Worm (Caenorhabditis elegans): ENCODE data around the gene srsx-24.

srsx-24 gene

DNA sequence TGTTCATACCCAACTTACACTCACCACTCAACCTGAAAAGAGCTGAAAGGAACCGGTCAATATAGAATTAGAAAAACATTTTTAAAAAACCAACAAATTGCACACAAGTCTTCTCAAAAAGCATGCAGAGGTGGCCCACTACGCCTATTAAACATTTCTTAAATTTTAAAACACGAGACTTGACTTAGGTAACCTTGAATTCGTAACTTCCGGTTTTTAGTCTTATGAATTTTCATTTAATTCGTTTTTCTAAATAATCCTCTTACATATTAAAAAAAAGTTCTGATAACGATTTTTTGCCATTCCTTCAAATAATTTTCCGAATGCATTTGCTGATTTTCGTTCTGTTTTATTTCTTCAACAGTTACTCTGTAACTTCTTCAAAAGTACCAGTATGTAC is 51.2 kb downstream of the srsx-24 start, which contains the start of gene clec-7:
clec-7 (plus strand) TSS at position 301 of the 400 bp plus-strand sequence.
- no peak for TF ChIP-seq lin-15B (tag; optimal IDR thresholded peaks at IDR 0.05)
- TF ChIP-seq ceh-28 (tag; optimal IDR thresholded peaks at IDR 0.05): no peak
- peak in 1 of 2 experiments; percentile 43 for TF ChIP-seq unc-62 (GFP tag; optimal IDR thresholded peaks at IDR 0.05 in 1 of 2)
- TF ChIP-seq unc-62 (tag; optimal IDR thresholded peaks at IDR 0.05): no peak

All from whole organism, L4 larva.